Fruit fly (Drosophila melanogaster): ENCODE data around the gene CG45012.
A peak's percentile ranks its signal among the peaks of the same experiment; 100 is the strongest.

Gene CG45012

DNA sequence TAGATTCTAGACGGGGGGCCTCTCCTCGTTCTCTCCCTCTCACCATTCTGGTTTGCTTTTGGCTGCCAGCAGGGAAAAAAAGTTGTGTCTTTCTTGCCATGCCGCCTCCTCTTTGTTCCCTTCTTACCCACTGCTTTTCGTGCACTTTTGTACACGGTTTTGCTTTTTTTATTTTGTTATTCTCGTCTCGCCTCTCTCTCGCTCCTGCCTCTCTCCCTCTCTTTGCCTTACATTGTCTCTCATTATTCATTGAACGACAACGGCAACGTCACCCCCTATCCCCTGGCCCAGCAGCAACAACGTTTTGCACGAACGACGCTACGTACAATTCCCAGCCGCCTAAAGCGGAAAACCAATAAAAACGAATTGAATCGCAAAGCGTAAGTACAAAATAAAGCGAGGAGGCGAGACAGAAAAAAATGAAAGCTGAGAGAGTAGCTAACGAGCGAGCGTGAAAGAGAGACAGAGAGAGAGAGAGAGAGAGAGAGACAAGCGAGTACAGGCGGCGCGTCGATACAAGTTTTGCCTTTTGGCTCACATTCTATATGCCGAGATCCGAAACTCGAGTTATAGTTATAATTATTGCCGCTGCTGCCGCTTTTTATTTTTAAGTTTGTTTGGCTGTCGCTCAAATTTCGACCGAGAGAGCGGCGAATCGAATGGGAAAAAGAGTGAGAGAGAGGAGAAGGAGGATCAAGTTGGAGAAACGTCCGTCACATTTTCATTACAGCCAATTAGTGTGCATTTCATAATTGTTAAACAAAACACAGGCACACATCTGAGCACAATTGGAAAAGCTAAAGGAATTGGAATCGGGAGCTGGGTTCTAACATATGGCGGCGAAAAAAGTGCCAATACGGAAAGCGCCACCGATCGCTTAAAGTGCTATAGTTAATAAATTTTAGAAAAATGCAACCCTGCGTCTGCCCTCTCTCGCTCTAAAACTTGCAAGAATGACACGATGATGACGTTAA is 27.4 kb upstream of the CG45012 start (continued):
- TF ChIP-seq tna (GFP tag; IDR thresholded peaks at IDR 0.05; ENCODE audit: partially characterized antibody) = no peak
- no peak for TF ChIP-seq unpg (GFP tag; optimal IDR thresholded peaks at IDR 0.05)
- TF ChIP-seq Pdp1 (GFP tag; optimal IDR thresholded peaks at IDR 0.05) = peak in 1 of 2 experiments; percentile 18
- no peak for TF ChIP-seq Doc2 (GFP tag; IDR thresholded peaks at IDR 0.05)
- TF ChIP-seq CG1832 (GFP tag; optimal IDR thresholded peaks at IDR 0.05) = peak; percentile 88
- no peak for TF ChIP-seq CG14050 (GFP tag; IDR thresholded peaks at IDR 0.05)
- TF ChIP-seq CG12236 (GFP tag; optimal IDR thresholded peaks at IDR 0.05) = peak; percentile 6
- TF ChIP-seq hbn (GFP tag; IDR thresholded peaks at IDR 0.05; ENCODE audit: partially characterized antibody) = peak; percentile 45; the same call in 1 of the 2 replicates
- TF ChIP-seq CG10321 (GFP tag; IDR thresholded peaks at IDR 0.05) = no peak
- peak; percentile 70 for TF ChIP-seq CTCF (GFP tag; optimal IDR thresholded peaks at IDR 0.05)
- no peak for TF ChIP-seq Ets97D (GFP tag; optimal IDR thresholded peaks at IDR 0.05)
- no peak for TF ChIP-seq pfk (GFP tag; optimal IDR thresholded peaks at IDR 0.05)
- no peak for TF ChIP-seq CG13775 (GFP tag; optimal IDR thresholded peaks at IDR 0.05)
- peak; percentile 73 for TF ChIP-seq gro (GFP tag; optimal IDR thresholded peaks at IDR 0.05)
- TF ChIP-seq dm (GFP tag; optimal IDR thresholded peaks at IDR 0.05) = no peak
- TF ChIP-seq p53 (GFP tag; optimal IDR thresholded peaks at IDR 0.05) = no peak
- peak in 1 of 3 experiments; percentile 28 for TF ChIP-seq Stat92E (GFP tag; optimal IDR thresholded peaks at IDR 0.05)
- TF ChIP-seq Mrtf (GFP tag; IDR thresholded peaks at IDR 0.05) = no peak
- TF ChIP-seq sqz (GFP tag; optimal IDR thresholded peaks at IDR 0.05) = peak; percentile 95
- peak; percentile 64 for TF ChIP-seq CG8478 (optimal IDR thresholded peaks at IDR 0.05)
- no peak for TF ChIP-seq CG43689 (GFP tag; IDR thresholded peaks at IDR 0.05)
- no peak; the same call in 2 of the 3 replicates for TF ChIP-seq Dbx (GFP tag; IDR thresholded peaks at IDR 0.05)
- TF ChIP-seq Fer1 (GFP tag; optimal IDR thresholded peaks at IDR 0.05) = peak; percentile 46
- peak; percentile 34 for TF ChIP-seq CG12071 (GFP tag; optimal IDR thresholded peaks at IDR 0.05)
- no peak for TF ChIP-seq Abd-B (GFP tag; optimal IDR thresholded peaks at IDR 0.05)
- no peak for TF ChIP-seq HLHmδ (GFP tag; optimal IDR thresholded peaks at IDR 0.05)
- TF ChIP-seq br (optimal IDR thresholded peaks at IDR 0.05) = no peak
- TF ChIP-seq Trl (optimal IDR thresholded peaks at IDR 0.05) = peak; percentile 88 to 99
- TF ChIP-seq Trl (GFP tag; optimal IDR thresholded peaks at IDR 0.05) = peak; percentile 65
- TF ChIP-seq CkIIα-i1 (GFP tag; IDR thresholded peaks at IDR 0.05) = no peak
- TF ChIP-seq CG33557 (GFP tag; optimal IDR thresholded peaks at IDR 0.05) = no peak
- no peak for TF ChIP-seq Dp (GFP tag; optimal IDR thresholded peaks at IDR 0.05)
- peak; percentile 17; the same call in 1 of the 3 replicates for TF ChIP-seq otp (GFP tag; IDR thresholded peaks at IDR 0.05)
- peak; percentile 15 for TF ChIP-seq ERR (GFP tag; optimal IDR thresholded peaks at IDR 0.05)
- TF ChIP-seq cato (GFP tag; optimal IDR thresholded peaks at IDR 0.05; ENCODE audit: borderline replicate concordance) = no peak
- TF ChIP-seq Mad (GFP tag; optimal IDR thresholded peaks at IDR 0.05) = no peak
- TF ChIP-seq Oaz (GFP tag; IDR thresholded peaks at IDR 0.05) = no peak
- TF ChIP-seq Ssrp (tag; optimal IDR thresholded peaks at IDR 0.05) = peak; percentile 18
- TF ChIP-seq CG14965 (GFP tag; optimal IDR thresholded peaks at IDR 0.05; ENCODE audit: borderline replicate concordance) = no peak
- peak; percentile 50 for TF ChIP-seq Sry-β (GFP tag; optimal IDR thresholded peaks at IDR 0.05)
- TF ChIP-seq nmo (GFP tag; optimal IDR thresholded peaks at IDR 0.05) = no peak
- peak; percentile 60; the same call in 2 of the 3 replicates for TF ChIP-seq z (GFP tag; IDR thresholded peaks at IDR 0.05)
- no peak for TF ChIP-seq CG11093 (GFP tag; IDR thresholded peaks at IDR 0.05)
- TF ChIP-seq Dref (GFP tag; IDR thresholded peaks at IDR 0.05) = no peak
- no peak for TF ChIP-seq prd (optimal IDR thresholded peaks at IDR 0.05)
- TF ChIP-seq prd (GFP tag; IDR thresholded peaks at IDR 0.05) = no peak
- peak; percentile 100 for TF ChIP-seq crol (GFP tag; IDR thresholded peaks at IDR 0.05)
- no peak for TF ChIP-seq CG17802 (tag; optimal IDR thresholded peaks at IDR 0.05)
- TF ChIP-seq pros (GFP tag; optimal IDR thresholded peaks at IDR 0.05) = peak; percentile 88
- no peak for TF ChIP-seq Jarid2 (GFP tag; optimal IDR thresholded peaks at IDR 0.05)

All from whole organism, embryonic.